Fruit fly (Drosophila melanogaster) whole organism, embryonic: Measurements from ENCODE around the gene BomBc3.

Source experiments
- Aef1 ChIP-seq: fragments of 200-800 bp; sonication (Bioruptor generic); IDR thresholded peaks from 3 replicates; pipeline ENCODE4 v1.3.6; 2022; ENCODE audit warnings: missing biosample characterization, missing genetic modification characterization
- Atf6 ChIP-seq: fragments of 200-800 bp; sonication (Bioruptor generic); IDR thresholded peaks from 2 replicates; pipeline ENCODE4 v1.3.6; 2022; ENCODE audit warnings: missing biosample characterization, missing genetic modification characterization
- CG10654 ChIP-seq: fragments of 200-800 bp; sonication (Bioruptor generic); optimal IDR thresholded peaks from 2 replicates; lab custom pipeline; 2016; ENCODE audit warnings: missing biosample characterization, missing genetic modification characterization
- CG12299 ChIP-seq: fragments of 200-800 bp; sonication (Bioruptor generic); optimal IDR thresholded peaks from 2 replicates; lab custom pipeline; 2018; ENCODE audit warnings: missing biosample characterization, mild to moderate bottlenecking, missing genetic modification characterization
- CG13894 ChIP-seq: fragments of 200-800 bp; sonication (Bioruptor generic); optimal IDR thresholded peaks from 3 replicates; lab custom pipeline; 2018; ENCODE audit warnings: missing biosample characterization, mild to moderate bottlenecking, missing genetic modification characterization, moderate library complexity
- CG1529 ChIP-seq: fragments of 200-800 bp; sonication (Bioruptor generic); optimal IDR thresholded peaks from 3 replicates; lab custom pipeline; 2018; ENCODE audit warnings: missing biosample characterization, missing genetic modification characterization
- CG17385 ChIP-seq: fragments of 200-800 bp; sonication (Bioruptor generic); optimal IDR thresholded peaks from 3 replicates; lab custom pipeline; 2018; ENCODE audit warnings: missing biosample characterization, mild to moderate bottlenecking, missing genetic modification characterization
- CG31388 ChIP-seq: fragments of 200-800 bp; sonication (Bioruptor generic); optimal IDR thresholded peaks from 2 replicates; lab custom pipeline; 2016; ENCODE audit warnings: missing biosample characterization, missing genetic modification characterization
- CG31441 ChIP-seq: fragments of 200-800 bp; sonication (Bioruptor generic); IDR thresholded peaks from 2 replicates; pipeline ENCODE4 v1.3.6; 2022; ENCODE audit warnings: missing biosample characterization, missing genetic modification characterization
- CG32767 ChIP-seq: fragments of 200-800 bp; sonication (Bioruptor generic); IDR thresholded peaks from 2 replicates; pipeline ENCODE4 v1.3.6; 2022; ENCODE audit warnings: missing biosample characterization, missing genetic modification characterization
- CG4820 ChIP-seq: fragments of 200-800 bp; sonication (Bioruptor generic); optimal IDR thresholded peaks from 3 replicates; lab custom pipeline; 2016; ENCODE audit warnings: missing biosample characterization, missing genetic modification characterization
- CG6272 ChIP-seq: fragments of 200-800 bp; sonication (Bioruptor generic); IDR thresholded peaks from 2 replicates; pipeline ENCODE4 v1.3.6; 2022; ENCODE audit warnings: missing biosample characterization, missing genetic modification characterization
- CG7963 ChIP-seq: fragments of 200-800 bp; sonication (Bioruptor generic); IDR thresholded peaks from 3 replicates; pipeline ENCODE4 v1.3.6; 2022; ENCODE audit warnings: missing biosample characterization, missing genetic modification characterization; ENCODE audit not compliant: partially characterized antibody
- CG8765 ChIP-seq: fragments of 200-800 bp; sonication (Bioruptor generic); IDR thresholded peaks from 2 replicates; pipeline ENCODE4 v1.3.6; 2022; ENCODE audit warnings: missing biosample characterization, missing genetic modification characterization
- CG9437 ChIP-seq: fragments of 200-800 bp; sonication (Bioruptor generic); optimal IDR thresholded peaks from 2 replicates; lab custom pipeline; 2018; ENCODE audit warnings: missing biosample characterization, mild to moderate bottlenecking, missing genetic modification characterization
- CHES-1-like ChIP-seq: fragments of 200-800 bp; sonication (Bioruptor generic); optimal IDR thresholded peaks from 2 replicates; lab custom pipeline; 2016; ENCODE audit warnings: missing biosample characterization, missing genetic modification characterization
- Dfd ChIP-seq, 2 experiments: fragments of >200 bp; optimal IDR thresholded peaks; 2 replicates each; lab custom pipeline; 2017; ENCODE audit warnings: missing biosample characterization in 2 of 2, missing genetic modification characterization in 2 of 2
- Fer2 ChIP-seq: fragments of 200-800 bp; sonication (Bioruptor generic); optimal IDR thresholded peaks from 2 replicates; lab custom pipeline; 2018; ENCODE audit warnings: missing biosample characterization, mild to moderate bottlenecking, missing genetic modification characterization, moderate library complexity
- H15 ChIP-seq: fragments of 200-800 bp; sonication (Bioruptor generic); IDR thresholded peaks from 3 replicates; pipeline ENCODE4 v1.3.6; 2022; ENCODE audit warnings: missing biosample characterization, missing genetic modification characterization
- Hand ChIP-seq: fragments of 200-800 bp; sonication (Bioruptor generic); optimal IDR thresholded peaks from 2 replicates; lab custom pipeline; 2017; ENCODE audit warnings: mild to moderate bottlenecking, missing biosample characterization, missing genetic modification reagents, missing genetic modification characterization
- Jarid2 ChIP-seq: fragments of 200-800 bp; sonication (Bioruptor generic); optimal IDR thresholded peaks from 3 replicates; lab custom pipeline; 2017; ENCODE audit warnings: mild to moderate bottlenecking, missing biosample characterization, missing genetic modification reagents, missing genetic modification characterization
- MESR4 ChIP-seq: fragments of 200-800 bp; sonication (Bioruptor generic); optimal IDR thresholded peaks from 2 replicates; lab custom pipeline; 2018; ENCODE audit warnings: missing biosample characterization, mild to moderate bottlenecking, missing genetic modification characterization, moderate library complexity
- Mrtf ChIP-seq: fragments of 200-800 bp; sonication (Bioruptor generic); IDR thresholded peaks from 3 replicates; pipeline ENCODE4 v1.3.6; 2022; ENCODE audit warnings: missing biosample characterization, missing genetic modification characterization
- Nf-YB ChIP-seq: fragments of 200-800 bp; sonication (Bioruptor generic); optimal IDR thresholded peaks from 3 replicates; lab custom pipeline; 2019; ENCODE audit warnings: missing biosample characterization, mild to moderate bottlenecking, missing genetic modification characterization, moderate library complexity
- Opbp ChIP-seq: fragments of 200-800 bp; sonication (Bioruptor generic); IDR thresholded peaks from 3 replicates; pipeline ENCODE4 v1.3.6; 2022; ENCODE audit warnings: missing biosample characterization, missing genetic modification characterization; ENCODE audit not compliant: partially characterized antibody
- PHDP ChIP-seq: fragments of 200-800 bp; sonication (Bioruptor generic); optimal IDR thresholded peaks from 3 replicates; lab custom pipeline; 2018; ENCODE audit warnings: missing biosample characterization, mild to moderate bottlenecking, missing genetic modification characterization, moderate library complexity
- Pdp1 ChIP-seq, 2 experiments: fragments of 200-800 bp; sonication (Bioruptor generic); optimal IDR thresholded peaks; 3 replicates each; lab custom pipeline; 2016; ENCODE audit warnings: missing biosample characterization in 2 of 2, missing genetic modification characterization in 2 of 2, mild to moderate bottlenecking in 1 of 2, moderate library complexity in 1 of 2
- ab ChIP-seq: fragments of 200-800 bp; sonication (Bioruptor generic); optimal IDR thresholded peaks from 2 replicates; lab custom pipeline; 2016; ENCODE audit warnings: missing biosample characterization, missing genetic modification characterization
- ac ChIP-seq: fragments of 200-800 bp; sonication (Bioruptor generic); optimal IDR thresholded peaks from 3 replicates; lab custom pipeline; 2017; ENCODE audit warnings: missing biosample characterization, mild to moderate bottlenecking, missing genetic modification characterization
- cato ChIP-seq: fragments of 200-800 bp; sonication (Bioruptor generic); optimal IDR thresholded peaks from 2 replicates; lab custom pipeline; 2016; ENCODE audit warnings: missing biosample characterization, missing genetic modification characterization, borderline replicate concordance
- chif ChIP-seq, 2 experiments: fragments of 200-800 bp; sonication (Bioruptor generic); optimal IDR thresholded peaks; 3 replicates each; lab custom pipeline; 2016; ENCODE audit warnings: missing biosample characterization in 2 of 2, missing genetic modification characterization in 2 of 2
- crc ChIP-seq: fragments of 200-800 bp; sonication (Bioruptor generic); optimal IDR thresholded peaks from 2 replicates; lab custom pipeline; 2016; ENCODE audit warnings: missing biosample characterization, missing genetic modification characterization
- crol ChIP-seq: fragments of 200-800 bp; sonication (Bioruptor generic); IDR thresholded peaks from 2 replicates; pipeline ENCODE4 v1.3.6; 2022; ENCODE audit warnings: missing biosample characterization, missing genetic modification characterization
- dan ChIP-seq: fragments of 200-800 bp; sonication (Bioruptor generic); IDR thresholded peaks from 2 replicates; pipeline ENCODE4 v1.3.6; 2022; ENCODE audit warnings: missing biosample characterization, missing genetic modification characterization
- dm ChIP-seq: fragments of 200-800 bp; sonication (Bioruptor generic); optimal IDR thresholded peaks from 3 replicates; lab custom pipeline; 2016; ENCODE audit warnings: missing biosample characterization, missing genetic modification characterization
- esg ChIP-seq: fragments of 200-800 bp; sonication (Bioruptor generic); conservative IDR thresholded peaks from 2 replicates; pipeline ENCODE4 v1.3.6; 2022; ENCODE audit warnings: missing biosample characterization, missing genetic modification characterization
- eyg ChIP-seq: fragments of 200-800 bp; sonication (Bioruptor generic); optimal IDR thresholded peaks from 3 replicates; lab custom pipeline; 2016; ENCODE audit warnings: missing biosample characterization, missing genetic modification characterization
- fd102C ChIP-seq: fragments of 200-800 bp; sonication (Bioruptor generic); optimal IDR thresholded peaks from 2 replicates; lab custom pipeline; 2018; ENCODE audit warnings: missing biosample characterization, mild to moderate bottlenecking, missing genetic modification characterization, moderate library complexity
- gcm2 ChIP-seq: fragments of 200-800 bp; sonication (Bioruptor generic); optimal IDR thresholded peaks from 2 replicates; lab custom pipeline; 2016; ENCODE audit warnings: missing biosample characterization, missing genetic modification characterization
- gro ChIP-seq: fragments of 200-800 bp; sonication (Bioruptor generic); optimal IDR thresholded peaks from 2 replicates; lab custom pipeline; 2016; ENCODE audit warnings: missing biosample characterization, missing genetic modification characterization
- her ChIP-seq: fragments of 200-800 bp; sonication (Bioruptor generic); optimal IDR thresholded peaks from 2 replicates; lab custom pipeline; 2016; ENCODE audit warnings: missing biosample characterization, missing genetic modification characterization
- jigr1 ChIP-seq: fragments of 200-800 bp; sonication (Bioruptor generic); IDR thresholded peaks from 3 replicates; pipeline ENCODE4 v1.3.6; 2022; ENCODE audit warnings: missing biosample characterization, missing genetic modification characterization
- lab ChIP-seq: fragments of 200-800 bp; sonication (Bioruptor generic); optimal IDR thresholded peaks from 3 replicates; lab custom pipeline; 2017; ENCODE audit warnings: missing biosample characterization, missing genetic modification characterization, mild to moderate bottlenecking, moderate library complexity, missing genetic modification reagents
- mirr ChIP-seq: fragments of 200-800 bp; sonication (Bioruptor generic); optimal IDR thresholded peaks from 3 replicates; lab custom pipeline; 2018; ENCODE audit warnings: missing biosample characterization, mild to moderate bottlenecking, missing genetic modification characterization
- pan ChIP-seq, 4 experiments: fragments of >200 bp in 3 of 4; fragments of 200-800 bp in 1 of 4; sonication (Bioruptor generic) in 1 of 4; optimal IDR thresholded peaks in 3 of 4; IDR thresholded peaks in 1 of 4; 2 replicates each; pipeline versions ENCODE4 v1.3.6 to Lab custom; 2017 to 2022; ENCODE audit warnings: missing biosample characterization in 2 of 4, missing genetic modification characterization in 2 of 4, mixed read lengths in 1 of 4
- psq ChIP-seq: fragments of 200-800 bp; sonication (Bioruptor generic); optimal IDR thresholded peaks from 2 replicates; lab custom pipeline; 2017; ENCODE audit warnings: missing biosample characterization, missing genetic modification characterization
- ranshi ChIP-seq: fragments of 200-800 bp; sonication (Bioruptor generic); IDR thresholded peaks from 2 replicates; pipeline ENCODE4 v1.3.6; 2022; ENCODE audit warnings: missing biosample characterization, missing genetic modification characterization
- salm ChIP-seq: fragments of 200-800 bp; sonication (Bioruptor generic); optimal IDR thresholded peaks from 2 replicates; lab custom pipeline; 2018; ENCODE audit warnings: missing biosample characterization, mild to moderate bottlenecking, missing genetic modification characterization
- sens-2 ChIP-seq: fragments of 200-800 bp; sonication (Bioruptor generic); IDR thresholded peaks from 2 replicates; pipeline ENCODE4 v1.3.6; 2022; ENCODE audit warnings: missing biosample characterization, missing genetic modification characterization
- sqz ChIP-seq: fragments of 200-800 bp; sonication (Bioruptor generic); optimal IDR thresholded peaks from 3 replicates; lab custom pipeline; 2018; ENCODE audit warnings: missing biosample characterization, mild to moderate bottlenecking, missing genetic modification characterization
- sr ChIP-seq: fragments of 200-800 bp; sonication (Bioruptor generic); IDR thresholded peaks from 3 replicates; pipeline ENCODE4 v1.3.6; 2022; ENCODE audit warnings: missing biosample characterization, missing genetic modification characterization
- ttk ChIP-seq: fragments of 200-800 bp; sonication (Bioruptor generic); IDR thresholded peaks from 2 replicates; pipeline ENCODE4 v2.1.2; 2022; ENCODE audit warnings: missing biosample characterization, missing genetic modification characterization

Gene BomBc3

DNA sequence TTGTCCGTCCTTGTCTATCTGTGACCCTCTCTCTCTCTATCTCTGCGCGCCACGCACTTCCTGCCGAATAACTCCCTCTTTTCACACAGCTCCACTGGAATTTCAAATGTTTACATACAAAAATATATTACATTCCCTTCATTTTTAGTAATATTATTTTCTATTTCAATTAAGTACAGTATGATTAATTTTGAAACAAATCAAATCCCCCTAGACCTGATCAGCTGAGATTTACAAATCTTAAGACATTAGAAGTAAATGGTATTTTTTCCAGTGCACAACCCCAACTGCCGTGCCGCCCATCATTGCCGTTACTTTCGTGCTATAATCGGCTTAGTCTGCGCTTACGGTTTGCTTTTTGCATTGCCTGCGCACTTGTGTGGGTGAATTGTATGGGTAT lies 21.4 kb downstream of the BomBc3 start (continued):
- no peak for TF ChIP-seq PHDP (tag; lab: Kevin White, UChicago)
- TF ChIP-seq cato (GFP tag; lab: Kevin White, UChicago), result no peak
- no peak for TF ChIP-seq eyg (GFP tag; lab: Kevin White, UChicago)
- TF ChIP-seq Hand (GFP tag; lab: Kevin White, UChicago), result peak; percentile 27
- TF ChIP-seq Opbp (GFP tag; lab: Robert Waterston, UW), result no peak
- TF ChIP-seq ab (GFP tag; lab: Kevin White, UChicago), result no peak
- peak; percentile 18 for TF ChIP-seq CG10654 (GFP tag; lab: Kevin White, UChicago)
- peak; percentile 41 for TF ChIP-seq Fer2 (tag; lab: Kevin White, UChicago)
- no peak for TF ChIP-seq CHES-1-like (GFP tag; lab: Kevin White, UChicago)
- TF ChIP-seq salm (tag; lab: Kevin White, UChicago), result no peak
- no peak for TF ChIP-seq Aef1 (GFP tag; lab: Robert Waterston, UW)
- no peak for TF ChIP-seq CG13894 (tag; lab: Kevin White, UChicago)
- no peak for TF ChIP-seq Dfd (GFP tag; optimal IDR thresholded peaks at IDR 0.05; lab: Kevin White, UChicago)
- peak; percentile 13 for TF ChIP-seq Jarid2 (GFP tag; lab: Kevin White, UChicago)
- no peak for TF ChIP-seq fd102C (GFP tag; lab: Kevin White, UChicago)
- TF ChIP-seq ttk (GFP tag; lab: Robert Waterston, UW), result peak; percentile 58; the same call in 1 of the 2 replicates
- TF ChIP-seq Mrtf (GFP tag; lab: Robert Waterston, UW), result no peak
- TF ChIP-seq lab (GFP tag; lab: Kevin White, UChicago), result peak; percentile 86
- no peak for TF ChIP-seq gro (GFP tag; lab: Kevin White, UChicago)
- TF ChIP-seq CG8765 (GFP tag; lab: Robert Waterston, UW), result no peak
- no peak for TF ChIP-seq sqz (GFP tag; lab: Kevin White, UChicago)
- no peak for TF ChIP-seq chif (GFP tag; optimal IDR thresholded peaks at IDR 0.05; lab: Kevin White, UChicago)
- TF ChIP-seq CG17385 (GFP tag; lab: Kevin White, UChicago), result peak; percentile 53
- TF ChIP-seq CG1529 (GFP tag; lab: Kevin White, UChicago), result no peak
- TF ChIP-seq jigr1, result no peak
- TF ChIP-seq Atf6 (GFP tag; lab: Robert Waterston, UW), result no peak
- no peak for TF ChIP-seq her
- TF ChIP-seq CG7963 (GFP tag; lab: Robert Waterston, UW), result no peak
- TF ChIP-seq CG9437 (GFP tag; lab: Kevin White, UChicago), result no peak
- no peak for TF ChIP-seq dm (GFP tag; lab: Kevin White, UChicago)
- no peak for TF ChIP-seq CG4820 (GFP tag; lab: Kevin White, UChicago)
- TF ChIP-seq CG6272 (GFP tag; lab: Robert Waterston, UW), result no peak
- no peak for TF ChIP-seq CG12299 (tag; lab: Kevin White, UChicago)
- no peak for TF ChIP-seq psq
- TF ChIP-seq mirr (GFP tag; lab: Kevin White, UChicago), result no peak
- no peak for TF ChIP-seq crol (GFP tag; lab: Robert Waterston, UW)
- TF ChIP-seq CG31441, result no peak; the same call in 1 of the 2 replicates
- no peak for TF ChIP-seq gcm2 (GFP tag; lab: Kevin White, UChicago)
- no peak for TF ChIP-seq pan (optimal IDR thresholded peaks at IDR 0.05; lab: Kevin White, UChicago)
- TF ChIP-seq pan (GFP tag; optimal IDR thresholded peaks at IDR 0.05 in 1 of 2, IDR thresholded peaks at IDR 0.05 in 1 of 2), result peak in 1 of 2 experiments; percentile 68
- peak; percentile 44; the same call in 1 of the 2 replicates for TF ChIP-seq ranshi (GFP tag; lab: Robert Waterston, UW)
- no peak for TF ChIP-seq H15 (GFP tag; lab: Robert Waterston, UW)
- no peak for TF ChIP-seq sr (GFP tag; lab: Robert Waterston, UW)
- no peak for TF ChIP-seq MESR4
- no peak for TF ChIP-seq sens-2 (GFP tag; lab: Robert Waterston, UW)
- no peak for TF ChIP-seq CG32767 (GFP tag; lab: Robert Waterston, UW)
- no peak for TF ChIP-seq esg (GFP tag; lab: Robert Waterston, UW)
- TF ChIP-seq Pdp1 (GFP tag; optimal IDR thresholded peaks at IDR 0.05; lab: Kevin White, UChicago), result no peak
- TF ChIP-seq crc (GFP tag; lab: Kevin White, UChicago), result no peak
- TF ChIP-seq dan (GFP tag; lab: Robert Waterston, UW), result no peak
- no peak for TF ChIP-seq ac (GFP tag; lab: Kevin White, UChicago)
- no peak for TF ChIP-seq CG31388 (GFP tag; lab: Kevin White, UChicago)
- TF ChIP-seq Nf-YB (GFP tag; lab: Kevin White, UChicago), result no peak
